Worm (Caenorhabditis elegans) whole organism, L2 larva: ENCODE measurements around the gene T10F2.5.

Experiments
- ZK546.5 ChIP-seq: sonication (generic microtip); optimal IDR thresholded peaks from 2 replicates; lab custom pipeline; 2017; ENCODE audit warnings: missing biosample characterization, missing genetic modification characterization
- ceh-82 ChIP-seq: fragments of 150-350 bp; optimal IDR thresholded peaks from 2 replicates; lab custom pipeline; 2014; ENCODE audit warnings: missing biosample characterization, missing genetic modification characterization
- mbf-1 ChIP-seq: sonication (generic microtip); optimal IDR thresholded peaks from 2 replicates; lab custom pipeline; 2017; ENCODE audit warnings: missing biosample characterization, missing genetic modification characterization
- mdl-1 ChIP-seq, 2 experiments: fragments of 150-350 bp in 1 of 2; sonication (generic microtip) in 1 of 2; optimal IDR thresholded peaks; 2 replicates each; lab custom pipeline; 2017; ENCODE audit warnings: missing biosample characterization in 2 of 2, missing genetic modification characterization in 2 of 2
- nhr-11 ChIP-seq: fragments of 150-350 bp; optimal IDR thresholded peaks from 2 replicates; lab custom pipeline; 2014; ENCODE audit warnings: missing biosample characterization, missing genetic modification characterization
- nhr-237 ChIP-seq: fragments of 150-350 bp; optimal IDR thresholded peaks from 2 replicates; lab custom pipeline; 2014; ENCODE audit warnings: missing biosample characterization, missing genetic modification characterization

ce11 chrIII:5109401-5109800 lies 50.0 kb downstream of the T10F2.5 start, which contains the start of gene sax-2:
- TF ChIP-seq mbf-1 (tag; lab: Kevin White, UChicago) (no peak), nhr-237 (tag; lab: Kevin White, UChicago) (no peak), nhr-11 (tag; lab: Kevin White, UChicago) (no peak), ZK546.5 (tag; lab: Kevin White, UChicago) (no peak), mdl-1 (tag; optimal IDR thresholded peaks at IDR 0.05; lab: Kevin White, UChicago) (no peak), ceh-82 (tag; lab: Kevin White, UChicago) (no peak)
